Worm (Caenorhabditis elegans): ENCODE results near the gene R01H2.7.
A peak's percentile ranks its signal among the peaks of the same experiment; 100 is the strongest.

The R01H2.7 gene

ce11 chrIII:7073801-7074386 is 28.4 kb upstream of the R01H2.7 start, which contains the start of gene ZK418.5:
Gene ZK418.5 (minus strand): TSS chrIII:7073851.
- peak; percentile 22 for TF ChIP-seq ceh-39 (tag; optimal IDR thresholded peaks at IDR 0.05)
- TF ChIP-seq lsy-2 (tag; optimal IDR thresholded peaks at IDR 0.05), result peak; percentile 48
- peak; percentile 32 for TF ChIP-seq mep-1 (tag; optimal IDR thresholded peaks at IDR 0.05)
- TF ChIP-seq elt-3 (tag; optimal IDR thresholded peaks at IDR 0.05), result no peak

DNA sequence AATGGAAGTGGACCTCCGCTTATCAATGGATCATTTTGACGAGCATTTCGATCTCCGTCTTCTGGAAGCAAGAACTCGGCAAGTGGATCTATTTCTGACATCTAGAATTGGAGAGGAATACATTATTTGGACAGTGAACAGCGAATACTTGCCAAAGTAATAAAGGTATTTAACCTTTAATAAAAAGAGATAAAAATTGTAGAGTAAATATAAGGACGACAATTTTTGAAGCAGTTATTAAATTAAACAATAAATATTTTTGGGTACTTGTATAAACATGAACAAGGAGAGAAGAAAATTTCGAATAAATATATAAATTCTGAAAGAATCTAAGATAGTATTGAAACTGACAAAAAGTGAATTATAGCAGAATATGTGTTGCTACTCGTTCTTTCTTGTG is 26.9 kb upstream of the R01H2.7 start, which contains the start of gene lin-37:
TSS of gene lin-37 (minus strand) at position 101 of the 400 bp plus-strand sequence.
- no peak for TF ChIP-seq elt-3 (tag; optimal IDR thresholded peaks at IDR 0.05)
- TF ChIP-seq pha-4 (tag; optimal IDR thresholded peaks at IDR 0.05), result no peak
- TF ChIP-seq sem-2 (GFP tag; optimal IDR thresholded peaks at IDR 0.05), result no peak
- TF ChIP-seq nhr-237 (tag; optimal IDR thresholded peaks at IDR 0.05), result no peak
- no peak for TF ChIP-seq cnd-1 (tag; optimal IDR thresholded peaks at IDR 0.05)
- TF ChIP-seq nhr-2 (tag; optimal IDR thresholded peaks at IDR 0.05), result no peak
- TF ChIP-seq elt-1 (tag; optimal IDR thresholded peaks at IDR 0.05; ENCODE audit: borderline replicate concordance, insufficient read depth), result no peak
- no peak for TF ChIP-seq ceh-83 (GFP tag; optimal IDR thresholded peaks at IDR 0.05)
- no peak for TF ChIP-seq unc-120 (tag; optimal IDR thresholded peaks at IDR 0.05; ENCODE audit: poor library complexity, severe bottlenecking)
- TF ChIP-seq unc-62 (GFP tag; optimal IDR thresholded peaks at IDR 0.05), result no peak
- TF ChIP-seq ztf-11 (tag; optimal IDR thresholded peaks at IDR 0.05), result no peak
- TF ChIP-seq ceh-43 (GFP tag; optimal IDR thresholded peaks at IDR 0.05), result no peak

- TF ChIP-seq M03D4.4 (tag; optimal IDR thresholded peaks at IDR 0.05) (no peak), ceh-39 (tag; optimal IDR thresholded peaks at IDR 0.05) (no peak), unc-120 (tag; optimal IDR thresholded peaks at IDR 0.05; ENCODE audit: poor library complexity, severe bottlenecking) (no peak), lsy-2 (tag; optimal IDR thresholded peaks at IDR 0.05) (no peak), sem-2 (GFP tag; optimal IDR thresholded peaks at IDR 0.05) (no peak), snpc-4 (tag; optimal IDR thresholded peaks at IDR 0.05) (no peak), mab-5 (tag; optimal IDR thresholded peaks at IDR 0.05) (no peak), nhr-12 (tag; optimal IDR thresholded peaks at IDR 0.05) (no peak), hlh-1 (tag; optimal IDR thresholded peaks at IDR 0.05) (no peak), lin-32 (GFP tag; optimal IDR thresholded peaks at IDR 0.05) (no peak), nhr-76 (tag; optimal IDR thresholded peaks at IDR 0.05) (no peak), ham-2 (GFP tag; optimal IDR thresholded peaks at IDR 0.05) (no peak), tbx-8 (GFP tag; optimal IDR thresholded peaks at IDR 0.05) (no peak), unc-39 (tag; optimal IDR thresholded peaks at IDR 0.05) (no peak)
These were observed 24.4 kb upstream of the R01H2.7 start, which contains the start of gene tmem-17 for ce11 chrIII:7069981-7070380. Gene tmem-17 (plus strand): TSS chrIII:7070281.

ce11 chrIII:7068520-7069113 is 23.1 kb upstream of the R01H2.7 start, which contains the start of the genes ubc-18 and R01H2.8:
Gene ubc-18 (minus strand): TSS chrIII:7068570.
Gene R01H2.8 (plus strand): TSS chrIII:7069063.
- peak; percentile 80 for TF ChIP-seq unc-120 (tag; optimal IDR thresholded peaks at IDR 0.05; ENCODE audit: poor library complexity, severe bottlenecking)
- TF ChIP-seq mep-1 (tag; optimal IDR thresholded peaks at IDR 0.05), result peak; percentile 5
- no peak for TF ChIP-seq unc-62 (GFP tag; optimal IDR thresholded peaks at IDR 0.05)
- TF ChIP-seq ztf-11 (tag; optimal IDR thresholded peaks at IDR 0.05), result no peak
- no peak for TF ChIP-seq lin-13 (tag; optimal IDR thresholded peaks at IDR 0.05)
- no peak for TF ChIP-seq lin-32 (GFP tag; optimal IDR thresholded peaks at IDR 0.05)
- TF ChIP-seq nhr-12 (tag; optimal IDR thresholded peaks at IDR 0.05), result no peak
- peak; percentile 42 for TF ChIP-seq nhr-237 (tag; optimal IDR thresholded peaks at IDR 0.05)
- TF ChIP-seq flh-1 (GFP tag; optimal IDR thresholded peaks at IDR 0.05), result no peak
- no peak for TF ChIP-seq M03D4.4 (tag; optimal IDR thresholded peaks at IDR 0.05)
- TF ChIP-seq hlh-1 (tag; optimal IDR thresholded peaks at IDR 0.05), result no peak
- TF ChIP-seq ham-2 (GFP tag; optimal IDR thresholded peaks at IDR 0.05), result no peak
- TF ChIP-seq unc-39 (tag; optimal IDR thresholded peaks at IDR 0.05), result no peak
- TF ChIP-seq mls-2 (tag; optimal IDR thresholded peaks at IDR 0.05), result no peak
- no peak for TF ChIP-seq ceh-43 (GFP tag; optimal IDR thresholded peaks at IDR 0.05)
- no peak for TF ChIP-seq cnd-1 (tag; optimal IDR thresholded peaks at IDR 0.05)
- no peak for TF ChIP-seq elt-3 (tag; optimal IDR thresholded peaks at IDR 0.05)
- TF ChIP-seq blmp-1 (tag; optimal IDR thresholded peaks at IDR 0.05), result no peak
- peak; percentile 18 for TF ChIP-seq lsy-2 (tag; optimal IDR thresholded peaks at IDR 0.05)
- TF ChIP-seq ceh-83 (GFP tag; optimal IDR thresholded peaks at IDR 0.05), result no peak
- TF ChIP-seq mab-5 (tag; optimal IDR thresholded peaks at IDR 0.05), result no peak
- TF ChIP-seq bed-3 (GFP tag; optimal IDR thresholded peaks at IDR 0.05), result no peak
- no peak for TF ChIP-seq sem-2 (GFP tag; optimal IDR thresholded peaks at IDR 0.05)
- no peak for TF ChIP-seq elt-1 (tag; optimal IDR thresholded peaks at IDR 0.05; ENCODE audit: borderline replicate concordance, insufficient read depth)
- no peak for TF ChIP-seq sptf-1 (tag; optimal IDR thresholded peaks at IDR 0.05)

Data from whole organism, mixed stage, embryonic.